Fruit fly (Drosophila melanogaster): ENCODE results near the gene TwdlZ.

TwdlZ gene

dm6 chrX:16745942-16746341, 8.0 kb downstream of the TwdlZ start:
- TF ChIP-seq salr (GFP tag; optimal IDR thresholded peaks at IDR 0.05): no peak
- TF ChIP-seq Eip78C (GFP tag): peak; percentile 15
- TF ChIP-seq eg (GFP tag; IDR thresholded peaks at IDR 0.05): no peak

- TF ChIP-seq CG11294 (GFP tag; IDR thresholded peaks at IDR 0.05): no peak
- TF ChIP-seq lz (GFP tag; optimal IDR thresholded peaks at IDR 0.05): no peak
- TF ChIP-seq CG11762 (GFP tag; optimal IDR thresholded peaks at IDR 0.05; ENCODE audit: insufficient read depth): no peak
- TF ChIP-seq CG6854 (GFP tag; optimal IDR thresholded peaks at IDR 0.05): no peak
- TF ChIP-seq ss (GFP tag; optimal IDR thresholded peaks at IDR 0.05): no peak
- TF ChIP-seq Ets21C (GFP tag; optimal IDR thresholded peaks at IDR 0.05): no peak
- no peak for TF ChIP-seq achi (GFP tag; optimal IDR thresholded peaks at IDR 0.05)
- TF ChIP-seq CG31627 (GFP tag; optimal IDR thresholded peaks at IDR 0.05): no peak
Measured at dm6 chrX:16746824-16747223, 8.8 kb downstream of the TwdlZ start.

- TF ChIP-seq acj6 (GFP tag; optimal IDR thresholded peaks at IDR 0.05) (no peak), CG6163 (GFP tag; IDR thresholded peaks at IDR 0.05) (no peak), vri (GFP tag; optimal IDR thresholded peaks at IDR 0.05) (peak; percentile 85)
Measured at dm6 chrX:16747467-16747866, 9.5 kb downstream of the TwdlZ start.

- no peak for TF ChIP-seq Sox15 (GFP tag; optimal IDR thresholded peaks at IDR 0.05)
- peak; percentile 84 for TF ChIP-seq svp (GFP tag)
- TF ChIP-seq vri (GFP tag; optimal IDR thresholded peaks at IDR 0.05): peak; percentile 7
- TF ChIP-seq CG6163 (GFP tag; IDR thresholded peaks at IDR 0.05): no peak
Measured at dm6 chrX:16749324-16749723, 11.3 kb downstream of the TwdlZ start.

- TF ChIP-seq dac (GFP tag; optimal IDR thresholded peaks at IDR 0.05) (peak; percentile 80), salr (GFP tag; optimal IDR thresholded peaks at IDR 0.05) (peak; percentile 64 to 89), CG6792 (GFP tag; optimal IDR thresholded peaks at IDR 0.05) (peak; percentile 84), lz (GFP tag; optimal IDR thresholded peaks at IDR 0.05) (peak; percentile 87), acj6 (GFP tag; optimal IDR thresholded peaks at IDR 0.05) (peak; percentile 85), CG34406 (GFP tag; optimal IDR thresholded peaks at IDR 0.05) (peak; percentile 88), CG3032 (tag; optimal IDR thresholded peaks at IDR 0.05) (peak; percentile 91), Gug (GFP tag; IDR thresholded peaks at IDR 0.05) (peak; percentile 64), spab (GFP tag; optimal IDR thresholded peaks at IDR 0.05) (peak; percentile 91), Sox14 (GFP tag; optimal IDR thresholded peaks at IDR 0.05) (peak; percentile 71), CG3919 (GFP tag; optimal IDR thresholded peaks at IDR 0.05) (peak; percentile 84), pdm3 (GFP tag; optimal IDR thresholded peaks at IDR 0.05) (peak; percentile 82), CG8119 (GFP tag; IDR thresholded peaks at IDR 0.05) (peak; percentile 93), ss (GFP tag; optimal IDR thresholded peaks at IDR 0.05) (peak; percentile 99), CG6163 (GFP tag; IDR thresholded peaks at IDR 0.05) (peak; percentile 86), CG11762 (GFP tag; optimal IDR thresholded peaks at IDR 0.05; ENCODE audit: insufficient read depth) (peak; percentile 85), CG11902 (GFP tag; optimal IDR thresholded peaks at IDR 0.05) (peak; percentile 16), CG31627 (GFP tag; optimal IDR thresholded peaks at IDR 0.05) (peak; percentile 65), CG10669 (GFP tag; optimal IDR thresholded peaks at IDR 0.05) (peak; percentile 82), Sox102F (GFP tag; optimal IDR thresholded peaks at IDR 0.05) (peak; percentile 88), fkh (GFP tag; optimal IDR thresholded peaks at IDR 0.05) (peak; percentile 1), CG15336 (GFP tag; IDR thresholded peaks at IDR 0.05) (peak; percentile 89), CG6808 (GFP tag; optimal IDR thresholded peaks at IDR 0.05) (peak; percentile 96), CG16779 (tag; optimal IDR thresholded peaks at IDR 0.05) (peak; percentile 94), CG6854 (GFP tag; optimal IDR thresholded peaks at IDR 0.05) (peak; percentile 91), CG8319 (GFP tag; optimal IDR thresholded peaks at IDR 0.05) (peak; percentile 63), CG10631 (GFP tag; optimal IDR thresholded peaks at IDR 0.05) (peak; percentile 81), CG7368 (GFP tag; optimal IDR thresholded peaks at IDR 0.05) (peak; percentile 67), OdsH (GFP tag; optimal IDR thresholded peaks at IDR 0.05) (peak; percentile 84), svp (GFP tag) (peak; percentile 90), fd59A (GFP tag; optimal IDR thresholded peaks at IDR 0.05) (peak; percentile 85), net (GFP tag; optimal IDR thresholded peaks at IDR 0.05) (peak; percentile 91), CG11294 (GFP tag; IDR thresholded peaks at IDR 0.05) (peak; percentile 31; the same call in 1 of the 2 replicates), CG4318 (GFP tag; optimal IDR thresholded peaks at IDR 0.05) (peak; percentile 61)
Measured at dm6 chrX:16750712-16751578, 13.0 kb downstream of the TwdlZ start.
